Worm (Caenorhabditis elegans) whole organism, mixed stage, embryonic: ENCODE results near the gene F48G7.8.

Source experiments
- M03D4.4 ChIP-seq: sonication (generic microtip); optimal IDR thresholded peaks from 2 replicates; lab custom pipeline; 2017; ENCODE audit warnings: mild to moderate bottlenecking, missing genetic modification characterization, missing compliant biosample characterization
- bed-3 ChIP-seq: fragments of 200-800 bp; sonication (Bioruptor generic); optimal IDR thresholded peaks from 3 replicates; lab custom pipeline; 2018; ENCODE audit warnings: mild to moderate bottlenecking, missing genetic modification characterization, moderate library complexity, missing compliant biosample characterization
- blmp-1 ChIP-seq: fragments of 150-350 bp; optimal IDR thresholded peaks from 2 replicates; lab custom pipeline; 2014; ENCODE audit warnings: missing biosample characterization, missing genetic modification characterization
- ceh-39 ChIP-seq: fragments of 150-350 bp; optimal IDR thresholded peaks from 2 replicates; lab custom pipeline; 2014; ENCODE audit warnings: missing biosample characterization, missing genetic modification characterization
- ceh-43 ChIP-seq: fragments of 200-800 bp; sonication (Bioruptor generic); optimal IDR thresholded peaks from 2 replicates; lab custom pipeline; 2018; ENCODE audit warnings: mild to moderate bottlenecking, missing genetic modification characterization, moderate library complexity, missing compliant biosample characterization
- ceh-83 ChIP-seq: fragments of 200-800 bp; sonication (Bioruptor generic); optimal IDR thresholded peaks from 2 replicates; lab custom pipeline; 2018; ENCODE audit warnings: mild to moderate bottlenecking, missing genetic modification characterization, missing compliant biosample characterization
- ces-1 ChIP-seq: fragments of 150-350 bp; optimal IDR thresholded peaks from 2 replicates; lab custom pipeline; 2014; ENCODE audit warnings: missing biosample characterization, missing genetic modification reagents, missing genetic modification characterization
- cnd-1 ChIP-seq: fragments of 200-800 bp; sonication (Bioruptor generic); optimal IDR thresholded peaks from 2 replicates; lab custom pipeline; 2018; ENCODE audit warnings: mild to moderate bottlenecking, missing genetic modification characterization, missing compliant biosample characterization
- drap-1 ChIP-seq: fragments of 200-800 bp; sonication (Bioruptor generic); optimal IDR thresholded peaks from 3 replicates; lab custom pipeline; 2018; ENCODE audit warnings: mild to moderate bottlenecking, missing genetic modification characterization, missing compliant biosample characterization
- elt-1 ChIP-seq: sonication (generic microtip); optimal IDR thresholded peaks from 2 replicates; lab custom pipeline; 2017; ENCODE audit warnings: missing genetic modification characterization, mild to moderate bottlenecking, missing compliant biosample characterization, antibody characterized with exemption, moderate library complexity, borderline replicate concordance; ENCODE audit not compliant: insufficient read depth
- elt-3 ChIP-seq: fragments of 150-350 bp; optimal IDR thresholded peaks from 2 replicates; lab custom pipeline; 2014; ENCODE audit warnings: missing biosample characterization, missing genetic modification characterization
- flh-1 ChIP-seq: fragments of 200-800 bp; sonication (Bioruptor generic); optimal IDR thresholded peaks from 2 replicates; lab custom pipeline; 2018; ENCODE audit warnings: mild to moderate bottlenecking, missing genetic modification characterization, moderate library complexity, missing compliant biosample characterization
- ham-2 ChIP-seq: fragments of 200-800 bp; sonication (Bioruptor generic); optimal IDR thresholded peaks from 2 replicates; lab custom pipeline; 2018; ENCODE audit warnings: mild to moderate bottlenecking, missing genetic modification characterization, missing compliant biosample characterization
- hlh-1 ChIP-seq: fragments of 150-350 bp; optimal IDR thresholded peaks from 2 replicates; lab custom pipeline; 2014; ENCODE audit warnings: missing biosample characterization, missing genetic modification reagents, missing genetic modification characterization
- lin-13 ChIP-seq: fragments of 150-350 bp; optimal IDR thresholded peaks from 2 replicates; lab custom pipeline; 2014; ENCODE audit warnings: missing biosample characterization, missing genetic modification characterization
- lin-32 ChIP-seq: fragments of 200-800 bp; sonication (Bioruptor generic); optimal IDR thresholded peaks from 2 replicates; lab custom pipeline; 2018; ENCODE audit warnings: mild to moderate bottlenecking, missing genetic modification characterization, missing compliant biosample characterization
- lsy-2 ChIP-seq: fragments of 150-350 bp; optimal IDR thresholded peaks from 2 replicates; lab custom pipeline; 2014; ENCODE audit warnings: missing biosample characterization, missing genetic modification characterization
- mab-5 ChIP-seq: fragments of 150-350 bp; optimal IDR thresholded peaks from 2 replicates; lab custom pipeline; 2014; ENCODE audit warnings: missing biosample characterization, missing genetic modification characterization
- mep-1 ChIP-seq: fragments of 150-350 bp; optimal IDR thresholded peaks from 2 replicates; lab custom pipeline; 2017; ENCODE audit warnings: missing biosample characterization, missing genetic modification reagents, missing genetic modification characterization, inconsistent platforms
- mls-2 ChIP-seq: sonication (generic microtip); optimal IDR thresholded peaks from 2 replicates; lab custom pipeline; 2016; ENCODE audit warnings: mild to moderate bottlenecking, missing genetic modification characterization, moderate library complexity, missing compliant biosample characterization
- nhr-237 ChIP-seq: fragments of 150-350 bp; optimal IDR thresholded peaks from 2 replicates; lab custom pipeline; 2014; ENCODE audit warnings: missing biosample characterization, missing genetic modification characterization
- pha-4 ChIP-seq: fragments of 150-350 bp; optimal IDR thresholded peaks from 2 replicates; lab custom pipeline; 2018; ENCODE audit warnings: missing biosample characterization, missing genetic modification reagents, missing genetic modification characterization
- sem-2 ChIP-seq: fragments of 200-800 bp; sonication (Bioruptor generic); optimal IDR thresholded peaks from 2 replicates; lab custom pipeline; 2018; ENCODE audit warnings: mild to moderate bottlenecking, missing genetic modification characterization, missing compliant biosample characterization
- sptf-1 ChIP-seq: sonication (generic microtip); optimal IDR thresholded peaks from 2 replicates; lab custom pipeline; 2017; ENCODE audit warnings: mild to moderate bottlenecking, missing genetic modification characterization, moderate library complexity, missing compliant biosample characterization
- tbx-8 ChIP-seq: fragments of 200-800 bp; sonication (Bioruptor generic); optimal IDR thresholded peaks from 2 replicates; lab custom pipeline; 2018; ENCODE audit warnings: mild to moderate bottlenecking, missing genetic modification characterization, moderate library complexity, missing compliant biosample characterization
- unc-120 ChIP-seq: sonication (generic microtip); optimal IDR thresholded peaks from 2 replicates; lab custom pipeline; 2017; ENCODE audit warnings: missing genetic modification characterization, missing compliant biosample characterization; ENCODE audit not compliant: poor library complexity, severe bottlenecking
- unc-39 ChIP-seq: fragments of 150-350 bp; optimal IDR thresholded peaks from 2 replicates; lab custom pipeline; 2014; ENCODE audit warnings: missing biosample characterization, missing genetic modification characterization
- unc-62 ChIP-seq: fragments of 150-350 bp; optimal IDR thresholded peaks from 2 replicates; lab custom pipeline; 2014; ENCODE audit warnings: missing biosample characterization, missing genetic modification reagents, missing genetic modification characterization
- zip-8 ChIP-seq: fragments of 150-350 bp; optimal IDR thresholded peaks from 2 replicates; lab custom pipeline; 2014; ENCODE audit warnings: missing biosample characterization, missing genetic modification characterization
- ztf-11 ChIP-seq: fragments of 150-350 bp; optimal IDR thresholded peaks from 2 replicates; lab custom pipeline; 2014; ENCODE audit warnings: missing biosample characterization, missing genetic modification characterization

F48G7.8 gene

ce11 chrV:664337-664847 lies 36.9 kb upstream of the F48G7.8 start, which contains the start of the genes F31F4.11 and srh-266:
F31F4.11 (minus strand) TSS chrV:664437.
srh-266 (plus strand) TSS chrV:664797.
- TF ChIP-seq mls-2 (tag; lab: Kevin White, UChicago) (no peak), mep-1 (no peak), tbx-8 (GFP tag; lab: Kevin White, UChicago) (no peak), nhr-237 (tag; lab: Kevin White, UChicago) (no peak), drap-1 (GFP tag; lab: Kevin White, UChicago) (no peak), elt-1 (tag; lab: Kevin White, UChicago) (no peak), mab-5 (no peak), flh-1 (GFP tag; lab: Kevin White, UChicago) (no peak), M03D4.4 (tag; lab: Kevin White, UChicago) (no peak), ceh-39 (tag; lab: Kevin White, UChicago) (no peak), ham-2 (GFP tag; lab: Kevin White, UChicago) (no peak)

- no peak for TF ChIP-seq zip-8 (tag; lab: Kevin White, UChicago)
- TF ChIP-seq ceh-83 (GFP tag; lab: Kevin White, UChicago), result no peak
- no peak for TF ChIP-seq pha-4
- TF ChIP-seq blmp-1, result no peak
- no peak for TF ChIP-seq tbx-8 (GFP tag; lab: Kevin White, UChicago)
- no peak for TF ChIP-seq sem-2 (GFP tag; lab: Kevin White, UChicago)
- no peak for TF ChIP-seq bed-3
- TF ChIP-seq lin-13 (tag; lab: Kevin White, UChicago), result no peak
- TF ChIP-seq mep-1, result no peak
- no peak for TF ChIP-seq flh-1 (GFP tag; lab: Kevin White, UChicago)
- TF ChIP-seq mls-2 (tag; lab: Kevin White, UChicago), result no peak
- no peak for TF ChIP-seq sptf-1 (tag; lab: Kevin White, UChicago)
- TF ChIP-seq M03D4.4 (tag; lab: Kevin White, UChicago), result no peak
- TF ChIP-seq mab-5, result no peak
- no peak for TF ChIP-seq unc-39
- TF ChIP-seq ham-2 (GFP tag; lab: Kevin White, UChicago), result no peak
- no peak for TF ChIP-seq lin-32
Measured at ce11 chrV:660210-660609, 32.7 kb upstream of the F48G7.8 start, which contains the start of gene F31F4.17. F31F4.17 (minus strand) TSS chrV:660310.

ce11 chrV:657678-658077 lies 30.2 kb upstream of the F48G7.8 start, which contains the start of gene srh-246:
srh-246 (minus strand) TSS chrV:657778.
- TF ChIP-seq tbx-8 (GFP tag; lab: Kevin White, UChicago), result no peak
- no peak for TF ChIP-seq zip-8 (tag; lab: Kevin White, UChicago)
- no peak for TF ChIP-seq ceh-43
- no peak for TF ChIP-seq mab-5
- TF ChIP-seq unc-39, result no peak
- TF ChIP-seq pha-4, result no peak
- no peak for TF ChIP-seq unc-62 (GFP tag; lab: Kevin White, UChicago)
- TF ChIP-seq lin-32, result no peak

- TF ChIP-seq pha-4, result no peak
- TF ChIP-seq sptf-1 (tag; lab: Kevin White, UChicago), result no peak
- TF ChIP-seq ceh-39 (tag; lab: Kevin White, UChicago), result no peak
- no peak for TF ChIP-seq flh-1 (GFP tag; lab: Kevin White, UChicago)
- no peak for TF ChIP-seq elt-3 (tag; lab: Kevin White, UChicago)
- no peak for TF ChIP-seq unc-120 (tag; lab: Kevin White, UChicago)
- no peak for TF ChIP-seq cnd-1 (tag; lab: Kevin White, UChicago)
- no peak for TF ChIP-seq unc-62 (GFP tag; lab: Kevin White, UChicago)
- TF ChIP-seq, all 35 proteins: peak for 0
Measured at ce11 chrV:655823-656222, 28.3 kb upstream of the F48G7.8 start, which contains the start of gene srh-245. srh-245 (minus strand) TSS chrV:655923.

- TF ChIP-seq lin-32, result no peak
Measured at ce11 chrV:654402-654801, 26.9 kb upstream of the F48G7.8 start, which contains the start of gene srj-6. srj-6 (minus strand) TSS chrV:654502.

- TF ChIP-seq elt-1 (tag; lab: Kevin White, UChicago) (no peak), sem-2 (GFP tag; lab: Kevin White, UChicago) (no peak), lsy-2 (tag; lab: Kevin White, UChicago) (no peak), ces-1 (no peak), lin-32 (no peak), unc-39 (no peak), hlh-1 (tag; lab: Kevin White, UChicago) (no peak), ztf-11 (no peak), ceh-43 (no peak), nhr-237 (tag; lab: Kevin White, UChicago) (no peak), ham-2 (GFP tag; lab: Kevin White, UChicago) (no peak), flh-1 (GFP tag; lab: Kevin White, UChicago) (no peak), pha-4 (no peak), ceh-83 (GFP tag; lab: Kevin White, UChicago) (no peak), M03D4.4 (tag; lab: Kevin White, UChicago) (no peak), blmp-1 (no peak), zip-8 (tag; lab: Kevin White, UChicago) (no peak)
Measured at ce11 chrV:652940-653339, 25.5 kb upstream of the F48G7.8 start, which contains the start of gene srj-5. srj-5 (minus strand) TSS chrV:653040.
